Worm (Caenorhabditis elegans) whole organism, L4 larva: ENCODE measurements around the gene B0303.16.

Experiments used
- D1046.2 ChIP-seq: fragments of 200-800 bp; sonication (Bioruptor generic); IDR thresholded peaks from 2 replicates; pipeline ENCODE4 v1.3.6; 2022; ENCODE audit warnings: missing genetic modification characterization, missing compliant biosample characterization
- dmd-9 ChIP-seq: fragments of 200-800 bp; sonication (Bioruptor generic); IDR thresholded peaks from 2 replicates; pipeline ENCODE4 v1.3.6; 2022; ENCODE audit warnings: missing genetic modification reagents, missing genetic modification characterization, missing compliant biosample characterization
- egl-43 ChIP-seq: fragments of 200-800 bp; sonication (Bioruptor generic); IDR thresholded peaks from 2 replicates; pipeline ENCODE4 v1.3.6; 2022; ENCODE audit warnings: missing genetic modification reagents, missing genetic modification characterization, missing compliant biosample characterization
- hlh-30 ChIP-seq: sonication (generic microtip); optimal IDR thresholded peaks from 2 replicates; lab custom pipeline; 2017; ENCODE audit warnings: antibody characterized with exemption, mild to moderate bottlenecking, missing genetic modification characterization, missing compliant biosample characterization; ENCODE audit not compliant: insufficient read depth
- lin-39 ChIP-seq: fragments of 150-350 bp; optimal IDR thresholded peaks from 2 replicates; lab custom pipeline; 2014; ENCODE audit warnings: missing biosample characterization, missing genetic modification reagents, missing genetic modification characterization
- madf-9 ChIP-seq: fragments of 200-800 bp; sonication (Bioruptor generic); conservative IDR thresholded peaks from 2 replicates; pipeline ENCODE4 v1.3.6; 2022; ENCODE audit warnings: missing genetic modification reagents, missing genetic modification characterization, missing compliant biosample characterization
- nhr-111 ChIP-seq: fragments of 200-800 bp; sonication (Bioruptor generic); optimal IDR thresholded peaks from 2 replicates; lab custom pipeline; 2018; ENCODE audit warnings: mild to moderate bottlenecking, missing genetic modification characterization, missing compliant biosample characterization
- nhr-28 ChIP-seq: fragments of 150-350 bp; optimal IDR thresholded peaks from 2 replicates; lab custom pipeline; 2014; ENCODE audit warnings: missing biosample characterization, missing genetic modification characterization
- nhr-76 ChIP-seq: fragments of 150-350 bp; optimal IDR thresholded peaks from 2 replicates; lab custom pipeline; 2014; ENCODE audit warnings: missing biosample characterization, missing genetic modification characterization
- nhr-77 ChIP-seq: fragments of 150-350 bp; optimal IDR thresholded peaks from 2 replicates; lab custom pipeline; 2014; ENCODE audit warnings: missing biosample characterization, missing genetic modification characterization
- pqm-1 ChIP-seq: sonication (generic microtip); optimal IDR thresholded peaks from 2 replicates; lab custom pipeline; 2017; ENCODE audit warnings: missing biosample characterization, missing genetic modification characterization
- ztf-7 ChIP-seq: fragments of 150-350 bp; optimal IDR thresholded peaks from 2 replicates; lab custom pipeline; 2014; ENCODE audit warnings: missing biosample characterization, missing genetic modification characterization

- TF ChIP-seq nhr-76 (tag; lab: Kevin White, UChicago) (no peak), egl-43 (GFP tag; lab: Robert Waterston, UW) (no peak), dmd-9 (GFP tag; lab: Robert Waterston, UW) (no peak), nhr-77 (tag; lab: Kevin White, UChicago) (no peak), nhr-28 (tag; lab: Kevin White, UChicago) (no peak), nhr-111 (GFP tag; lab: Kevin White, UChicago) (no peak), ztf-7 (tag; lab: Kevin White, UChicago) (no peak), hlh-30 (tag; lab: Kevin White, UChicago) (peak; percentile 44), madf-9 (GFP tag; lab: Robert Waterston, UW) (no peak), D1046.2 (no peak), pqm-1 (tag; lab: Kevin White, UChicago) (no peak), lin-39 (tag; lab: Kevin White, UChicago) (no peak)
Measured at ce11 chrIII:8664897-8665388, 39.9 kb upstream of the B0303.16 start, which contains the start of gene F22B7.1.
